Fruit fly (Drosophila melanogaster) ovary, adult (tissue): ENCODE measurements around the gene GluRIIC.

ENCODE experiments used
- CG17801 ChIP-seq: fragments of 200-800 bp; optimal IDR thresholded peaks from 2 replicates; lab custom pipeline; 2019; ENCODE audit warnings: missing biosample characterization, mild to moderate bottlenecking, missing genetic modification characterization, moderate library complexity; ENCODE audit not compliant: partially characterized antibody

Gene GluRIIC

dm6 chr2L:913850-914391 is at the start of gene GluRIIC:
Gene GluRIIC (plus strand): TSS chr2L:914086.
- no peak for TF ChIP-seq CG17801 (GFP tag; lab: Kevin White, UChicago)

- peak; percentile 97 for TF ChIP-seq CG17801 (GFP tag; lab: Kevin White, UChicago)
Measured at dm6 chr2L:865851-866250, 48.0 kb upstream of the GluRIIC start.

dm6 chr2L:866950-867744 is 46.7 kb upstream of the GluRIIC start:
- TF ChIP-seq CG17801 (GFP tag; lab: Kevin White, UChicago), result peak; percentile 97

dm6 chr2L:867899-868605 is 45.8 kb upstream of the GluRIIC start, which contains the start of gene aru:
Gene aru (minus strand): TSS chr2L:868354.
- TF ChIP-seq CG17801 (GFP tag; lab: Kevin White, UChicago), result peak; percentile 51

- TF ChIP-seq CG17801 (GFP tag; lab: Kevin White, UChicago), result no peak
Measured at dm6 chr2L:868961-869360, 44.9 kb upstream of the GluRIIC start.

- TF ChIP-seq CG17801 (GFP tag; lab: Kevin White, UChicago), result no peak
Measured at dm6 chr2L:869497-870040, 44.3 kb upstream of the GluRIIC start, which contains the start of gene dbe. Gene dbe (minus strand): TSS chr2L:869857.

- TF ChIP-seq CG17801 (GFP tag; lab: Kevin White, UChicago), result no peak
Measured at dm6 chr2L:870285-870684, 43.6 kb upstream of the GluRIIC start, which contains the start of gene PNUTS. Gene PNUTS (plus strand): TSS chr2L:870465.

dm6 chr2L:870749-871418 is 43.0 kb upstream of the GluRIIC start:
- TF ChIP-seq CG17801 (GFP tag; lab: Kevin White, UChicago), result peak; percentile 70

dm6 chr2L:871419-871846 is 42.5 kb upstream of the GluRIIC start:
- no peak for TF ChIP-seq CG17801 (GFP tag; lab: Kevin White, UChicago)

dm6 chr2L:873724-874504 is 40.0 kb upstream of the GluRIIC start:
- TF ChIP-seq CG17801 (GFP tag; lab: Kevin White, UChicago), result no peak

dm6 chr2L:877002-877401 is 36.9 kb upstream of the GluRIIC start, which contains the start of gene ninaA:
Gene ninaA (plus strand): TSS chr2L:877302.
- TF ChIP-seq CG17801 (GFP tag; lab: Kevin White, UChicago), result no peak

dm6 chr2L:884970-885369 is 28.9 kb upstream of the GluRIIC start, which contains the start of gene CG15824:
Gene CG15824 (minus strand): TSS chr2L:885141.
- TF ChIP-seq CG17801 (GFP tag; lab: Kevin White, UChicago), result no peak

- no peak for TF ChIP-seq CG17801 (GFP tag; lab: Kevin White, UChicago)
Measured at dm6 chr2L:886743-887142, 27.1 kb upstream of the GluRIIC start.

- TF ChIP-seq CG17801 (GFP tag; lab: Kevin White, UChicago), result no peak
Measured at dm6 chr2L:887788-888187, 26.1 kb upstream of the GluRIIC start.
